Worm (Caenorhabditis elegans) whole organism, young adult: ENCODE measurements around the gene mrpl-18.

Experiments
- B0261.1 ChIP-seq: sonication (generic microtip); optimal IDR thresholded peaks from 2 replicates; lab custom pipeline; 2016; ENCODE audit warnings: mild to moderate bottlenecking, missing genetic modification characterization, moderate library complexity, missing compliant biosample characterization
- F23B12.7 ChIP-seq: sonication (generic microtip); optimal IDR thresholded peaks from 2 replicates; lab custom pipeline; 2017; ENCODE audit warnings: missing genetic modification characterization, mild to moderate bottlenecking, missing compliant biosample characterization, antibody characterized with exemption, moderate library complexity; ENCODE audit not compliant: insufficient read depth
- F33H1.4 ChIP-seq: fragments of 200-800 bp; sonication (Bioruptor generic); IDR thresholded peaks from 2 replicates; pipeline ENCODE4 v1.3.6; 2022; ENCODE audit warnings: missing genetic modification reagents, missing genetic modification characterization, missing compliant biosample characterization
- Y56A3A.18 ChIP-seq: fragments of 200-800 bp; sonication (Bioruptor generic); IDR thresholded peaks from 2 replicates; pipeline ENCODE4 v1.3.6; 2022; ENCODE audit warnings: missing genetic modification reagents, missing genetic modification characterization, missing compliant biosample characterization
- Y79H2A.3 ChIP-seq: fragments of 200-800 bp; sonication (Bioruptor generic); conservative IDR thresholded peaks from 2 replicates; pipeline ENCODE4 v1.3.6; 2022; ENCODE audit warnings: missing genetic modification reagents, missing genetic modification characterization, missing compliant biosample characterization
- aptf-2 ChIP-seq: fragments of 200-800 bp; sonication (Bioruptor generic); conservative IDR thresholded peaks from 2 replicates; pipeline ENCODE4 v1.3.6; 2022; ENCODE audit warnings: missing genetic modification reagents, missing genetic modification characterization, missing compliant biosample characterization
- attf-3 ChIP-seq: fragments of 200-800 bp; sonication (Bioruptor generic); conservative IDR thresholded peaks from 2 replicates; pipeline ENCODE4 v1.3.6; 2022; ENCODE audit warnings: missing genetic modification reagents, missing genetic modification characterization, missing compliant biosample characterization
- attf-5 ChIP-seq: fragments of 200-800 bp; sonication (Bioruptor generic); optimal IDR thresholded peaks from 2 replicates; lab custom pipeline; 2018; ENCODE audit warnings: mild to moderate bottlenecking, missing genetic modification characterization, missing compliant biosample characterization
- cebp-2 ChIP-seq: fragments of 200-800 bp; sonication (Bioruptor generic); IDR thresholded peaks from 2 replicates; pipeline ENCODE4 v1.3.6; 2022; ENCODE audit warnings: missing genetic modification characterization, missing compliant biosample characterization
- ceh-100 ChIP-seq: fragments of 200-800 bp; sonication (Bioruptor generic); IDR thresholded peaks from 2 replicates; pipeline ENCODE4 v1.3.6; 2022; ENCODE audit warnings: missing genetic modification reagents, missing genetic modification characterization, missing compliant biosample characterization
- ceh-58 ChIP-seq: fragments of 200-800 bp; sonication (Bioruptor generic); IDR thresholded peaks from 2 replicates; pipeline ENCODE4 v1.3.6; 2022; ENCODE audit warnings: missing genetic modification characterization, missing compliant biosample characterization
- ceh-79 ChIP-seq: sonication (generic microtip); optimal IDR thresholded peaks from 2 replicates; lab custom pipeline; 2017; ENCODE audit warnings: mild to moderate bottlenecking, missing genetic modification characterization, missing compliant biosample characterization
- chd-7 ChIP-seq: sonication (generic microtip); optimal IDR thresholded peaks from 2 replicates; lab custom pipeline; 2016; ENCODE audit warnings: mild to moderate bottlenecking, missing genetic modification characterization, moderate library complexity, missing compliant biosample characterization
- dox-1 ChIP-seq: fragments of 200-800 bp; sonication (Bioruptor generic); IDR thresholded peaks from 2 replicates; pipeline ENCODE4 v1.3.6; 2022; ENCODE audit warnings: missing genetic modification reagents, missing genetic modification characterization, missing compliant biosample characterization
- dpff-1 ChIP-seq: sonication (generic microtip); optimal IDR thresholded peaks from 2 replicates; lab custom pipeline; 2017; ENCODE audit warnings: mild to moderate bottlenecking, missing genetic modification characterization, missing compliant biosample characterization
- egl-44 ChIP-seq: fragments of 200-800 bp; sonication (Bioruptor generic); IDR thresholded peaks from 2 replicates; pipeline ENCODE4 v1.3.6; 2022; ENCODE audit warnings: missing genetic modification reagents, missing genetic modification characterization, missing compliant biosample characterization
- egrh-3 ChIP-seq: fragments of 200-800 bp; sonication (Bioruptor generic); IDR thresholded peaks from 2 replicates; pipeline ENCODE4 v1.3.6; 2022; ENCODE audit warnings: missing genetic modification reagents, missing genetic modification characterization, missing compliant biosample characterization
- hlh-26 ChIP-seq: fragments of 200-800 bp; sonication (Bioruptor generic); conservative IDR thresholded peaks from 2 replicates; pipeline ENCODE4 v1.3.6; 2022; ENCODE audit warnings: missing genetic modification reagents, missing genetic modification characterization, missing compliant biosample characterization
- hmg-1.2 ChIP-seq: fragments of 200-800 bp; sonication (Bioruptor generic); IDR thresholded peaks from 2 replicates; pipeline ENCODE4 v1.3.6; 2022; ENCODE audit warnings: missing genetic modification reagents, missing genetic modification characterization, missing compliant biosample characterization
- hrde-1 ChIP-seq: sonication (generic microtip); optimal IDR thresholded peaks from 2 replicates; lab custom pipeline; 2016; ENCODE audit warnings: missing genetic modification characterization, mild to moderate bottlenecking, missing compliant biosample characterization, moderate library complexity, missing genotype, missing genetic modification reagents, borderline replicate concordance
- lin-35 ChIP-seq, 3 experiments: fragments of 150-350 bp in 2 of 3; sonication (generic microtip) in 1 of 3; optimal IDR thresholded peaks; 2 replicates each; lab custom pipeline; 2014 to 2018; ENCODE audit warnings: missing biosample characterization in 3 of 3, missing genetic modification characterization in 3 of 3, missing genetic modification reagents in 3 of 3
- lin-40 ChIP-seq: sonication (generic microtip); optimal IDR thresholded peaks from 2 replicates; lab custom pipeline; 2016; ENCODE audit warnings: missing genetic modification characterization, mild to moderate bottlenecking, missing compliant biosample characterization, missing genotype, missing genetic modification reagents
- lir-1 ChIP-seq: fragments of 200-800 bp; sonication (Bioruptor generic); conservative IDR thresholded peaks from 2 replicates; pipeline ENCODE4 v1.3.6; 2022; ENCODE audit warnings: missing genetic modification reagents, missing genetic modification characterization, missing compliant biosample characterization
- lsy-27 ChIP-seq: sonication (generic microtip); optimal IDR thresholded peaks from 2 replicates; lab custom pipeline; 2017; ENCODE audit warnings: missing genetic modification characterization, mild to moderate bottlenecking, missing compliant biosample characterization, antibody characterized with exemption, missing genotype, borderline replicate concordance; ENCODE audit not compliant: insufficient read depth
- madf-10 ChIP-seq: sonication (generic microtip); optimal IDR thresholded peaks from 2 replicates; lab custom pipeline; 2016; ENCODE audit warnings: mild to moderate bottlenecking, missing genetic modification characterization, missing compliant biosample characterization
- nhr-80 ChIP-seq: sonication (generic microtip); optimal IDR thresholded peaks from 2 replicates; lab custom pipeline; 2016; ENCODE audit warnings: missing genetic modification characterization, missing compliant biosample characterization
- nhr-90 ChIP-seq: sonication (generic microtip); optimal IDR thresholded peaks from 2 replicates; lab custom pipeline; 2016; ENCODE audit warnings: missing genotype, mild to moderate bottlenecking, missing genetic modification characterization, missing compliant biosample characterization
- snpc-4 ChIP-seq, 5 experiments: fragments of 150-350 bp in 1 of 5; sonication (generic microtip) in 4 of 5; optimal IDR thresholded peaks; 2 replicates each; lab custom pipeline; 2014 to 2018; ENCODE audit warnings: missing genetic modification characterization in 5 of 5, missing biosample characterization in 3 of 5, antibody characterized with exemption in 2 of 5, mild to moderate bottlenecking in 2 of 5, missing compliant biosample characterization in 2 of 5, missing genotype in 2 of 5, moderate library complexity in 2 of 5, missing genetic modification reagents in 1 of 5
- somi-1 ChIP-seq: fragments of 200-800 bp; sonication (Bioruptor generic); optimal IDR thresholded peaks from 2 replicates; lab custom pipeline; 2018; ENCODE audit warnings: mild to moderate bottlenecking, missing genetic modification characterization, missing compliant biosample characterization
- tbp1 ChIP-seq: fragments of 200-800 bp; sonication (Bioruptor generic); optimal IDR thresholded peaks from 2 replicates; lab custom pipeline; 2018; ENCODE audit warnings: mild to moderate bottlenecking, missing genetic modification characterization, missing compliant biosample characterization
- zfh-2 ChIP-seq: fragments of 200-800 bp; sonication (Bioruptor generic); conservative IDR thresholded peaks from 2 replicates; pipeline ENCODE4 v1.3.6; 2022; ENCODE audit warnings: missing genetic modification reagents, missing genetic modification characterization, missing compliant biosample characterization
- ztf-26 ChIP-seq: sonication (generic microtip); optimal IDR thresholded peaks from 2 replicates; lab custom pipeline; 2017; ENCODE audit warnings: missing genetic modification characterization, missing compliant biosample characterization

Gene mrpl-18

DNA sequence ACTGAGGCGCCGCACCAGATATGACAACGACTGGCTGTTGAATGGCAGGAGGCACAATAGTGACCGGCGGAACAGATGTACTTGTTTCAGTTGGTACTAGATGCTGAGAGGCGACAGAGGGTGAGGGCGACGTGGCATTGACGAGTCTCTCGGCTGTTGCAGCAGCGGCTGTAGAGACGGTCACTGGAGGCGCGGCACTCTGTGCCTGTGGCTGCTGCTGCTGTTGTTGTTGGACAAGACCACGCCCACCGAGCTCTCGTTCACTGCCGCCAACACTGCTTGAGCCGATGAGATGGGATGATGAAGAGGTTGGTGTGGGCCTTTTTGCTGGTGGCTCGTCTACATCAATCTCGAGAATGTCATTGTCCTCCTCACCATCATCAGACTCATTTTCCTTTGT, 27.7 kb upstream of the mrpl-18 start:
- TF ChIP-seq madf-10 (tag; lab: Kevin White, UChicago) (no peak), egrh-3 (GFP tag; lab: Robert Waterston, UW) (peak; percentile 54), zfh-2 (GFP tag; lab: Robert Waterston, UW) (peak; percentile 85)

ce11 chrIII:8121132-8121531, 23.7 kb upstream of the mrpl-18 start, which contains the start of gene gei-8:
Gene gei-8 (minus strand): TSS chrIII:8121232.
- no peak for TF ChIP-seq Y79H2A.3 (GFP tag; lab: Robert Waterston, UW)
- no peak for TF ChIP-seq B0261.1 (tag; lab: Kevin White, UChicago)
- no peak for TF ChIP-seq ztf-26 (tag; lab: Kevin White, UChicago)
- TF ChIP-seq cebp-2 (GFP tag; lab: Robert Waterston, UW), result no peak
- no peak for TF ChIP-seq dox-1 (GFP tag; lab: Robert Waterston, UW)
- no peak for TF ChIP-seq chd-7 (tag; lab: Kevin White, UChicago)
- no peak for TF ChIP-seq attf-3
- no peak for TF ChIP-seq snpc-4 (GFP tag; optimal IDR thresholded peaks at IDR 0.05; lab: Kevin White, UChicago)
- TF ChIP-seq snpc-4 (tag; optimal IDR thresholded peaks at IDR 0.05; lab: Kevin White, UChicago), result no peak
- TF ChIP-seq lsy-27 (tag; lab: Kevin White, UChicago), result no peak

- TF ChIP-seq nhr-90 (tag; lab: Kevin White, UChicago), result no peak
- no peak for TF ChIP-seq ceh-79 (tag; lab: Kevin White, UChicago)
- TF ChIP-seq, all 124 proteins: peak for 0
These were observed 22.9 kb upstream of the mrpl-18 start for ce11 chrIII:8121923-8122322.

DNA sequence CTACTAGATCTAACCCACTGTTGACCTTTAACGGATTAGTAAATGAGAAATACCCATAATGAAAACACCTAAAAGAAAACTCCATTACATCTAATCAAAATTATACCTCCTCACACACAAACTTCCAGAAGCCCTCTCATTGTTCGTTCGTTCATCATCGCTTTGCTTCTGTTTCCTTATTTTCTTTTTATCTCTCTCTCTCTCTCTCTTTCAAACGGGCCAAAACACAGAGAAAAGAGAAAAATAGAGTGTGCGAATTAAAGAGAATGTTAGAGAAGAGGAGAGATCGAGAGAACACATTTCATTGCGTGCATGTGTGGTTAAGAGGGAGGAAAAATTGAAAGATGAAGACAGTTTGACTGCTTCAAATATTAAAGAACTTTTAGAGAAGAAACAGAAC, 20.5 kb upstream of the mrpl-18 start:
- TF ChIP-seq tbp1 (GFP tag; lab: Kevin White, UChicago) (peak; percentile 4), nhr-80 (tag; lab: Kevin White, UChicago) (peak; percentile 62), lin-40 (tag; lab: Kevin White, UChicago) (peak; percentile 44), ceh-58 (GFP tag; lab: Robert Waterston, UW) (no peak), dpff-1 (tag; lab: Kevin White, UChicago) (no peak), lir-1 (GFP tag; lab: Robert Waterston, UW) (no peak), egl-44 (no peak), somi-1 (GFP tag; lab: Kevin White, UChicago) (peak; percentile 34), hrde-1 (tag; lab: Kevin White, UChicago) (no peak), hmg-1.2 (GFP tag; lab: Robert Waterston, UW) (peak; percentile 63; the same call in 1 of the 2 replicates), attf-5 (GFP tag; lab: Kevin White, UChicago) (peak; percentile 9), F33H1.4 (no peak), Y56A3A.18 (GFP tag; lab: Robert Waterston, UW) (no peak), lin-35 (GFP tag; optimal IDR thresholded peaks at IDR 0.05; lab: Kevin White, UChicago) (peak in 1 of 3 experiments; percentile 49), F23B12.7 (peak; percentile 54), ceh-100 (GFP tag; lab: Robert Waterston, UW) (no peak), hlh-26 (GFP tag; lab: Robert Waterston, UW) (no peak), aptf-2 (GFP tag; lab: Robert Waterston, UW) (no peak)
